Fruit fly (Drosophila melanogaster) whole organism, embryonic: ENCODE results near the gene Mgstl.

Experiments used
- CG12104 ChIP-seq: fragments of 200-800 bp; sonication (Bioruptor generic); optimal IDR thresholded peaks from 3 replicates; lab custom pipeline; 2016; ENCODE audit warnings: missing biosample characterization, missing genetic modification characterization
- CG17829 ChIP-seq: fragments of 200-800 bp; optimal IDR thresholded peaks from 2 replicates; lab custom pipeline; 2019; ENCODE audit warnings: missing biosample characterization, mild to moderate bottlenecking, missing genetic modification characterization, moderate library complexity
- Mrtf ChIP-seq: fragments of 200-800 bp; sonication (Bioruptor generic); IDR thresholded peaks from 3 replicates; pipeline ENCODE4 v1.3.6; 2022; ENCODE audit warnings: missing biosample characterization, missing genetic modification characterization
- Rfx ChIP-seq: fragments of 200-800 bp; sonication (Bioruptor generic); IDR thresholded peaks from 2 replicates; pipeline ENCODE4 v1.3.6; 2022; ENCODE audit warnings: missing biosample characterization, missing genetic modification characterization
- ci ChIP-seq: fragments of 200-800 bp; sonication (Bioruptor generic); IDR thresholded peaks from 3 replicates; pipeline ENCODE4 v1.3.6; 2022; ENCODE audit warnings: missing biosample characterization, missing genetic modification characterization
- mam ChIP-seq: fragments of 200-800 bp; sonication (Bioruptor generic); optimal IDR thresholded peaks from 3 replicates; lab custom pipeline; 2016; ENCODE audit warnings: missing biosample characterization, missing genetic modification characterization
- onecut ChIP-seq: fragments of 200-800 bp; sonication (Bioruptor generic); IDR thresholded peaks from 2 replicates; pipeline ENCODE4 v1.3.6; 2022; ENCODE audit warnings: missing biosample characterization, missing genetic modification characterization
- sim ChIP-seq: fragments of 200-800 bp; sonication (Bioruptor generic); IDR thresholded peaks from 2 replicates; pipeline ENCODE4 v1.3.6; 2022; ENCODE audit warnings: missing biosample characterization, missing genetic modification characterization

DNA sequence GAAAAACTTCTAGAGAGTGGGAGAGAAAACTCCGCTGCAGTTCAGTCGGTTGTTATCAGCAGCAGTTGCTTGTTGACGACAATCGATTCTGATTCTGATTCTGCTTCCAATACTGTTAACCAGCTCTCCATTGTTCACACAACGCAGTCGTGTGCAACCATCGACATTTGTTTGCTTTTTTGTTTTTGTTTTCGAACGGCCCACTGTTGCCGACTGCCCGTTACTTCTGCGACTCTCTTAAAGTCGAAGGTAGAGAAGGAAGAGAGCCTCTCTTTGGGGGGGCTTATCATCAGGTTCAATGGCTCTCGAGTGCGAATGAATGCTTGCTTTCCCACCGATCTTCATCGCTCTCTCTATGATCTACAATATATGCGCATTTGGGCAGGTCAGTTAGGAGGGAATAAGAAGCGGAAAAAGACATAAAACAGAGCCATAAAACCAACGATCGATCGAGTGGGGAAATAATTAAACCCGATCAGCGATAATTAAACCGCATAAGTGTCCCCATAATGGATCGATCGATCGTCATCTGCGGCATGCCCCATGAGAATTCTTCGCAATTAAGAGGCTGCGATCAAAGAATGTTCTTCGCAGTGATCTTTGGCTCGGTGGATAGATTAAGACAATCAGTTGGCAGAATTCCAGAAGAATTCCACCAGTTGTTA is 29.9 kb downstream of the Mgstl start:
- TF ChIP-seq sim (GFP tag; lab: Robert Waterston, UW) (no peak), CG12104 (GFP tag; lab: Kevin White, UChicago) (no peak), Rfx (GFP tag; lab: Robert Waterston, UW) (no peak), mam (GFP tag; lab: Kevin White, UChicago) (no peak), onecut (GFP tag; lab: Robert Waterston, UW) (no peak), CG17829 (no peak), ci (GFP tag; lab: Robert Waterston, UW) (no peak), Mrtf (GFP tag; lab: Robert Waterston, UW) (no peak)
